Worm (Caenorhabditis elegans): ENCODE results near the gene snt-2.

Gene snt-2

ce11 chrIII:794000-794399 lies 467 bp upstream of the snt-2 start, which contains the start of gene rps-29:
Gene rps-29 (plus strand): TSS chrIII:794300.
- TF ChIP-seq tab-1 (GFP tag; IDR thresholded peaks at IDR 0.05): no peak
- no peak for TF ChIP-seq ztf-29 (GFP tag; IDR thresholded peaks at IDR 0.05)
- peak; percentile 71 for TF ChIP-seq T22C8.4 (GFP tag; IDR thresholded peaks at IDR 0.05)

ce11 chrIII:790591-790990 lies 2.9 kb downstream of the snt-2 start:
- no peak for TF ChIP-seq T22C8.4 (GFP tag; IDR thresholded peaks at IDR 0.05)
- TF ChIP-seq med-1 (GFP tag; optimal IDR thresholded peaks at IDR 0.05; ENCODE audit: insufficient read depth): no peak
- no peak for TF ChIP-seq cog-1 (tag; optimal IDR thresholded peaks at IDR 0.05)
- TF ChIP-seq ref-1 (GFP tag; conservative IDR thresholded peaks at IDR 0.05): no peak
- no peak for TF ChIP-seq flt-1 (GFP tag; IDR thresholded peaks at IDR 0.05)
- TF ChIP-seq ztf-23 (GFP tag; IDR thresholded peaks at IDR 0.05): no peak
- no peak for TF ChIP-seq tab-1 (GFP tag; IDR thresholded peaks at IDR 0.05)
- TF ChIP-seq ztf-29 (GFP tag; IDR thresholded peaks at IDR 0.05): no peak
- TF ChIP-seq klf-2 (GFP tag; conservative IDR thresholded peaks at IDR 0.05): no peak

DNA sequence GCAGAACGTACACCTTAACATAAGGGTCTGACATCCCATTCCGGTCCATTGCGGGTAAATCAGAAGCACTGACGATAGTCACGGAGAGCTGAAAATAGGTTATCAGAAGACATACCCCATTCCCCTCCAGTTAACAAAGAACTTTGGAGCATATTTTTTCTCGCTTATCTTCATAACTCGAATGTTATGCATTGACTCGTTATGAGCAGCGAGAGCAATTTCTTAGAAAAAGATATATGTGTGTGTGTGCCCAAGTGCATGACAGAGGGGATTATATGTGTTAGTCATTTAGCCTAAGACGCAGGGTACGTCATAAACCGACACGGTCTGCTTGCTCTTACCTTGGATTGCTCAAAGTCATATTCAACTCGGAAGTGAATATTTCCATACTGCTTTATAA lies 3.9 kb downstream of the snt-2 start:
- TF ChIP-seq tab-1 (GFP tag; IDR thresholded peaks at IDR 0.05) (no peak), med-1 (GFP tag; optimal IDR thresholded peaks at IDR 0.05; ENCODE audit: insufficient read depth) (no peak), klf-2 (GFP tag; conservative IDR thresholded peaks at IDR 0.05) (no peak), T22C8.4 (GFP tag; IDR thresholded peaks at IDR 0.05) (no peak), ztf-23 (GFP tag; IDR thresholded peaks at IDR 0.05) (no peak), cog-1 (tag; optimal IDR thresholded peaks at IDR 0.05) (no peak), ztf-29 (GFP tag; IDR thresholded peaks at IDR 0.05) (no peak)

ce11 chrIII:783254-783753 lies 10.2 kb downstream of the snt-2 start, which contains the start of the genes dagl-2 and ppm-1.G:
Gene dagl-2 (minus strand): TSS chrIII:783305.
Gene ppm-1.G (plus strand): TSS chrIII:783703.
- no peak for TF ChIP-seq ref-1 (GFP tag; conservative IDR thresholded peaks at IDR 0.05)
- peak; percentile 33 for TF ChIP-seq cog-1 (tag; optimal IDR thresholded peaks at IDR 0.05)
- TF ChIP-seq ztf-23 (GFP tag; IDR thresholded peaks at IDR 0.05): 0 out of 2 replicates have a peak, but pooled peaks have one; percentile 55

ce11 chrIII:782503-782902 lies 11.0 kb downstream of the snt-2 start:
- no peak for TF ChIP-seq ref-1 (GFP tag; conservative IDR thresholded peaks at IDR 0.05)
- TF ChIP-seq klf-2 (GFP tag; conservative IDR thresholded peaks at IDR 0.05): no peak

DNA sequence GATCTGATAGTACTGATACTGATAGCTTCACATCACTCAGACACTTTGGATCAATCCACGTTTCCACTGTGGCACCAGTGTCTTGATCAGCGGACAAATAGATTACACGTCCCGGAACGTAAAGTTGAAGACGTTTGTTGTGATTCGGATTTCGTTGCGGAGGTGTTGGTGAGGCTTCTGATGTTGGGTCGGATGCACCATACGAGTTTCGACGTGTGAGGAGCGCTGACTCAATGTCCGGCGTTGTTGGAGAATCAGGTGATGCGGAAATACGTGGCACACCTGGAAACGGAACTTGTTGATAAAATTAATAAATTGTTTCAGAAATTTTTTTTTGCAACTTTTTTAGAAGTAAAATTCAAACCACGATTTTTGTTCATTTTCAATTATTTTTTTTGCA lies 14.8 kb downstream of the snt-2 start, which contains the start of gene alh-11:
TSS of gene alh-11 (minus strand) at position 101 of the 400 bp plus-strand sequence.
- no peak for TF ChIP-seq klf-2 (GFP tag; conservative IDR thresholded peaks at IDR 0.05)
- TF ChIP-seq tab-1 (GFP tag; IDR thresholded peaks at IDR 0.05): no peak
- TF ChIP-seq flt-1 (GFP tag; IDR thresholded peaks at IDR 0.05): no peak
- no peak for TF ChIP-seq ztf-23 (GFP tag; IDR thresholded peaks at IDR 0.05)
- no peak for TF ChIP-seq ref-1 (GFP tag; conservative IDR thresholded peaks at IDR 0.05)
- TF ChIP-seq cog-1 (tag; optimal IDR thresholded peaks at IDR 0.05): no peak
- TF ChIP-seq med-1 (GFP tag; optimal IDR thresholded peaks at IDR 0.05; ENCODE audit: insufficient read depth): no peak

DNA sequence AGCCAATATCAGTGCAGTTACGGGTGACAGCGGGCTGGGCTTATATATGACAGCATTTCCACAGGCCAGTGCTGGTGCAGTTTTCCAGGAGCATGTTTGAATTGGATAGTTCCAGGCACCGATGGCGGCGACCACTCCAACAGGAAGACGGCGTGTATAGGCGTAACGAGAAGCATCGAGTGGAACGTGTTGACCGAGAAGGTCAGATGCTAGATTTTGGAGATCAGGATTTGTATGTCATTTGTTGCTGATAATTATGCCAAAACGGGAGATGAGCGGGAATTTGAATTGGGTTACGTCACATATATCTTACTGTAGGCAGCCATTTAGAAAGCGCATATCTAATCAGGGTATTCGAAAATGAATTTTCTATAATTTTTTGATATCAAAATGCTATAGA lies 18.1 kb downstream of the snt-2 start:
- no peak for TF ChIP-seq ref-1 (GFP tag; conservative IDR thresholded peaks at IDR 0.05)
- TF ChIP-seq ztf-23 (GFP tag; IDR thresholded peaks at IDR 0.05): no peak
- no peak for TF ChIP-seq flt-1 (GFP tag; IDR thresholded peaks at IDR 0.05)
- no peak for TF ChIP-seq klf-2 (GFP tag; conservative IDR thresholded peaks at IDR 0.05)
- no peak for TF ChIP-seq ztf-29 (GFP tag; IDR thresholded peaks at IDR 0.05)
- no peak for TF ChIP-seq tab-1 (GFP tag; IDR thresholded peaks at IDR 0.05)
- no peak for TF ChIP-seq cog-1 (tag; optimal IDR thresholded peaks at IDR 0.05)
- no peak for TF ChIP-seq T22C8.4 (GFP tag; IDR thresholded peaks at IDR 0.05)
- no peak for TF ChIP-seq med-1 (GFP tag; optimal IDR thresholded peaks at IDR 0.05; ENCODE audit: insufficient read depth)

- TF ChIP-seq T22C8.4 (GFP tag; IDR thresholded peaks at IDR 0.05) (no peak), med-1 (GFP tag; optimal IDR thresholded peaks at IDR 0.05; ENCODE audit: insufficient read depth) (no peak)
Measured at ce11 chrIII:773114-773513, 20.4 kb downstream of the snt-2 start, which contains the start of gene cyn-6. Gene cyn-6 (plus strand): TSS chrIII:773414.

ce11 chrIII:772675-773074 lies 20.9 kb downstream of the snt-2 start:
- TF ChIP-seq flt-1 (GFP tag; IDR thresholded peaks at IDR 0.05) (no peak), T22C8.4 (GFP tag; IDR thresholded peaks at IDR 0.05) (no peak), klf-2 (GFP tag; conservative IDR thresholded peaks at IDR 0.05) (no peak)

DNA sequence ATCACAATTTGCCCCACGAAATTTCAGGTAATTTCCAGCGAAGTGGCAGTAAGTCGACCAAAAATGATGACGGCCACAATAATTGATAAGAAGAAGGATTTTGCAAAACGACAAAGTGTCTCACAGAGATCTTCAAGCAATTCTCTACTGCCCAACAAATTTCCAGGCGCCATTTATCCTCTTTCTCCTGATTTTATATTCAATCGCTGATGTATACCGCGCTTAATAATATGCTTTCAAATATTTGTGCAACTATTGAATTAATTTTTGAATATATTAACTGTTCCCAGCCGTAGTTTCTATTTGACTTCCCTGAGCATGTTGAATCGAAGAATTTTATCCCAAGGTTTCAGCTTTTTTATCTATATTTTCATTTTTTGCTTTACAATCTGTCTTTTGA lies 22.6 kb downstream of the snt-2 start, which contains the start of gene tpst-2:
TSS of gene tpst-2 (plus strand) at position 301 of the 400 bp plus-strand sequence.
- TF ChIP-seq med-1 (GFP tag; optimal IDR thresholded peaks at IDR 0.05; ENCODE audit: insufficient read depth) (no peak), cog-1 (tag; optimal IDR thresholded peaks at IDR 0.05) (no peak), flt-1 (GFP tag; IDR thresholded peaks at IDR 0.05) (no peak), T22C8.4 (GFP tag; IDR thresholded peaks at IDR 0.05) (no peak), ztf-23 (GFP tag; IDR thresholded peaks at IDR 0.05) (no peak), tab-1 (GFP tag; IDR thresholded peaks at IDR 0.05) (no peak), ztf-29 (GFP tag; IDR thresholded peaks at IDR 0.05) (no peak), klf-2 (GFP tag; conservative IDR thresholded peaks at IDR 0.05) (no peak), ref-1 (GFP tag; conservative IDR thresholded peaks at IDR 0.05) (no peak)

DNA sequence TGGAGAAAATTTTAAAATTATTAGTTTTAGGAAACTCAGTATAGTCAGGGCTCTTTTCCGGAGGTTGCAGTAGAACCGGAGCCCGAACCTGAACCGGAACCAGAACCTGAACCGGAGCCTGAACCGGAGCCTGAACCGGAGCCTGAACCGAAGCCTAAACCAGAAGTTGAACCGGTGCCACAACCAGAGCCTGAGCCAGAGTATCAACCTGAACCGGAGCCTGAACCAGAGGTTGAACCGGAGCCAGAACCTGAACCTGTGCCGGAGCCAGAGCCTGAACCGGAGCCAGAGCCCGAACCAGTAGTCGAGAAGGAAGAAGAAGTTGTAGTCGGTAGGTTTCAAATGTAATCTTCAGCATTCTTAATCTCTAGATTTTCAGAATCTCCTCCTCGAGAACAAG lies 25.0 kb downstream of the snt-2 start:
- TF ChIP-seq tab-1 (GFP tag; IDR thresholded peaks at IDR 0.05) (no peak), med-1 (GFP tag; optimal IDR thresholded peaks at IDR 0.05; ENCODE audit: insufficient read depth) (no peak), cog-1 (tag; optimal IDR thresholded peaks at IDR 0.05) (no peak), ztf-29 (GFP tag; IDR thresholded peaks at IDR 0.05) (no peak), ztf-23 (GFP tag; IDR thresholded peaks at IDR 0.05) (no peak), klf-2 (GFP tag; conservative IDR thresholded peaks at IDR 0.05) (no peak), T22C8.4 (GFP tag; IDR thresholded peaks at IDR 0.05) (no peak), ref-1 (GFP tag; conservative IDR thresholded peaks at IDR 0.05) (no peak), flt-1 (GFP tag; IDR thresholded peaks at IDR 0.05) (no peak)
